Fruit fly (Drosophila melanogaster): ENCODE measurements around the gene Rpn7.
A peak's percentile ranks its signal among the peaks of the same experiment; 100 is the strongest.

The Rpn7 gene

DNA sequence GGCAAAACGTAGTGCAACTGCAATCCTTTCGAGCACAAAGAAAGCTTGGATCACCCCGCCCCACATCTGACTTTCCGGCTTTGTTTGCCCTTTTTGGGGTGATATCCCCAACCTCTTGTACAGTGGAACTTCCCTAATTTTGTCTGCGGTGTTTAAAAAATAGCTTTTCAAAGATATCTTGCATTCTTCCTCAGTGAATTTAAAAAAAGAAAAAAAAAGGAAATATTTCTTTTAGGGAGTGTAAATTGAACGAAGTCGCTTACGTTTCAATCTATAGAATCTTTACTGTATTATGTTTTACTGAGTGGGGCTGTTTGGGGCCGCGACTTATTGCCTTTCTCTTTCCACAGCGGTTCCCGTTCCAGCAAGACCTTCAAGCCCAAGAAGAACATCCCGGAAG is 40.2 kb downstream of the Rpn7 start (continued):
- TF ChIP-seq CG17186 (GFP tag; optimal IDR thresholded peaks at IDR 0.05) (no peak), CrebB (tag; optimal IDR thresholded peaks at IDR 0.05) (no peak), vvl (GFP tag; IDR thresholded peaks at IDR 0.05) (peak; percentile 90), Tbp (GFP tag; optimal IDR thresholded peaks at IDR 0.05) (no peak), Stat92E (GFP tag; optimal IDR thresholded peaks at IDR 0.05) (no peak), cato (GFP tag; optimal IDR thresholded peaks at IDR 0.05; ENCODE audit: borderline replicate concordance) (no peak), nmo (GFP tag; optimal IDR thresholded peaks at IDR 0.05) (peak; percentile 71), CG10431 (GFP tag; optimal IDR thresholded peaks at IDR 0.05) (no peak), chn (GFP tag; optimal IDR thresholded peaks at IDR 0.05) (peak; percentile 39), CG18599 (GFP tag; optimal IDR thresholded peaks at IDR 0.05) (peak; percentile 70), Pdp1 (GFP tag; optimal IDR thresholded peaks at IDR 0.05) (peak; percentile 67 to 75), B-H2 (GFP tag; optimal IDR thresholded peaks at IDR 0.05) (no peak), Max (GFP tag; optimal IDR thresholded peaks at IDR 0.05) (no peak), NFAT (GFP tag; IDR thresholded peaks at IDR 0.05) (peak; percentile 70; the same call in 1 of the 2 replicates), Dad (GFP tag; optimal IDR thresholded peaks at IDR 0.05) (no peak), CG9797 (GFP tag; optimal IDR thresholded peaks at IDR 0.05) (no peak), CG4404 (GFP tag; IDR thresholded peaks at IDR 0.05) (peak; percentile 21; the same call in 1 of the 2 replicates), CG13287 (GFP tag; IDR thresholded peaks at IDR 0.05; ENCODE audit: partially characterized antibody) (no peak), jigr1 (GFP tag; IDR thresholded peaks at IDR 0.05) (no peak), Oaz (GFP tag; IDR thresholded peaks at IDR 0.05) (peak; percentile 35; the same call in 1 of the 2 replicates), CG5245 (GFP tag; optimal IDR thresholded peaks at IDR 0.05) (peak; percentile 40), CG18011 (GFP tag; optimal IDR thresholded peaks at IDR 0.05) (no peak), CG16779 (GFP tag; IDR thresholded peaks at IDR 0.05) (no peak), CG13424 (tag; optimal IDR thresholded peaks at IDR 0.05) (peak; percentile 66), CG16813 (GFP tag; IDR thresholded peaks at IDR 0.05; ENCODE audit: partially characterized antibody) (no peak), Mes4 (GFP tag; optimal IDR thresholded peaks at IDR 0.05) (peak; percentile 26), CG14860 (GFP tag; IDR thresholded peaks at IDR 0.05; ENCODE audit: partially characterized antibody) (no peak), Elba2 (GFP tag; optimal IDR thresholded peaks at IDR 0.05) (no peak), D (optimal IDR thresholded peaks at IDR 0.05) (no peak), D (GFP tag; optimal IDR thresholded peaks at IDR 0.05) (no peak), pan (optimal IDR thresholded peaks at IDR 0.05) (no peak), pan (GFP tag; optimal IDR thresholded peaks at IDR 0.05 in 1 of 2, IDR thresholded peaks at IDR 0.05 in 1 of 2) (peak in 1 of 2 experiments; percentile 86), tx (GFP tag; optimal IDR thresholded peaks at IDR 0.05) (peak; percentile 52), Ada2b (GFP tag; IDR thresholded peaks at IDR 0.05) (peak; percentile 84), unpg (GFP tag; optimal IDR thresholded peaks at IDR 0.05) (peak; percentile 73), CG43689 (GFP tag; IDR thresholded peaks at IDR 0.05) (no peak), btn (GFP tag; optimal IDR thresholded peaks at IDR 0.05) (no peak), prd (optimal IDR thresholded peaks at IDR 0.05) (no peak), prd (GFP tag; IDR thresholded peaks at IDR 0.05) (peak; percentile 82), zen (tag; optimal IDR thresholded peaks at IDR 0.05) (no peak), hb (GFP tag; IDR thresholded peaks at IDR 0.05; ENCODE audit: partially characterized antibody) (no peak), CG34422 (GFP tag; IDR thresholded peaks at IDR 0.05) (peak; percentile 82), Hr3 (GFP tag; optimal IDR thresholded peaks at IDR 0.05) (peak; percentile 41), CG2116 (GFP tag; optimal IDR thresholded peaks at IDR 0.05) (no peak), CG3838 (GFP tag; optimal IDR thresholded peaks at IDR 0.05) (no peak), fd96Cb (tag; optimal IDR thresholded peaks at IDR 0.05) (peak; percentile 54), HLH4C (GFP tag; IDR thresholded peaks at IDR 0.05; ENCODE audit: partially characterized antibody) (no peak), tup (GFP tag; optimal IDR thresholded peaks at IDR 0.05) (no peak), Hr39 (optimal IDR thresholded peaks at IDR 0.05) (no peak), grau (tag; optimal IDR thresholded peaks at IDR 0.05) (peak; percentile 89), peb (GFP tag; IDR thresholded peaks at IDR 0.05) (no peak), CG8924 (tag; optimal IDR thresholded peaks at IDR 0.05) (no peak)
